Worm (Caenorhabditis elegans) whole organism, midembryonic: ENCODE results near the gene yars-2.

ENCODE experiments used
- T22C8.4 ChIP-seq: fragments of 200-800 bp; sonication (Bioruptor generic); IDR thresholded peaks from 2 replicates; pipeline ENCODE4 v1.3.6; 2022; ENCODE audit warnings: missing genetic modification characterization, missing compliant biosample characterization
- flt-1 ChIP-seq: fragments of 200-800 bp; sonication (Bioruptor generic); IDR thresholded peaks from 2 replicates; pipeline ENCODE4 v1.3.6; 2022; ENCODE audit warnings: missing genetic modification characterization, missing compliant biosample characterization
- klf-2 ChIP-seq: fragments of 200-800 bp; sonication (Bioruptor generic); conservative IDR thresholded peaks from 2 replicates; pipeline ENCODE4 v1.3.6; 2022; ENCODE audit warnings: missing genetic modification reagents, missing genetic modification characterization, missing compliant biosample characterization
- med-1 ChIP-seq: sonication (generic microtip); optimal IDR thresholded peaks from 2 replicates; lab custom pipeline; 2017; ENCODE audit warnings: missing genetic modification characterization, mild to moderate bottlenecking, missing compliant biosample characterization, antibody characterized with exemption, missing genetic modification reagents; ENCODE audit not compliant: insufficient read depth
- ref-1 ChIP-seq: fragments of 200-800 bp; sonication (Bioruptor generic); conservative IDR thresholded peaks from 2 replicates; pipeline ENCODE4 v1.3.6; 2022; ENCODE audit warnings: missing genetic modification reagents, missing genetic modification characterization, missing compliant biosample characterization
- tab-1 ChIP-seq: fragments of 200-800 bp; sonication (Bioruptor generic); IDR thresholded peaks from 2 replicates; pipeline ENCODE4 v1.3.6; 2022; ENCODE audit warnings: missing genetic modification characterization, missing compliant biosample characterization

- no peak for TF ChIP-seq flt-1 (GFP tag; lab: Robert Waterston, UW)
- TF ChIP-seq med-1 (GFP tag; lab: Kevin White, UChicago) = no peak
- TF ChIP-seq ref-1 = no peak
- TF ChIP-seq klf-2 (GFP tag; lab: Robert Waterston, UW) = no peak
- no peak for TF ChIP-seq T22C8.4 (GFP tag; lab: Robert Waterston, UW)
- TF ChIP-seq tab-1 (GFP tag; lab: Robert Waterston, UW) = no peak
Measured at ce11 chrIV:4723687-4724086, 11.3 kb upstream of the yars-2 start.
